Fruit fly (Drosophila melanogaster) whole organism, pupa: Measurements from ENCODE around the gene Zw.

Experiments used
- CG10348 ChIP-seq: fragments of 200-800 bp; sonication (Bioruptor generic); IDR thresholded peaks from 2 replicates; pipeline ENCODE4 v1.3.6; 2022; ENCODE audit warnings: missing biosample characterization, missing genetic modification characterization
- CG12605 ChIP-seq: fragments of 200-800 bp; sonication (Bioruptor generic); IDR thresholded peaks from 2 replicates; pipeline ENCODE4 v1.3.6; 2022; ENCODE audit warnings: missing biosample characterization, missing genetic modification characterization
- CG17806 ChIP-seq: fragments of 200-800 bp; sonication (Bioruptor generic); optimal IDR thresholded peaks from 2 replicates; lab custom pipeline; 2018; ENCODE audit warnings: missing biosample characterization, mild to moderate bottlenecking, missing genetic modification characterization, moderate library complexity
- CG34367 ChIP-seq: fragments of 200-800 bp; sonication (Bioruptor generic); optimal IDR thresholded peaks from 2 replicates; lab custom pipeline; 2018; ENCODE audit warnings: missing biosample characterization, mild to moderate bottlenecking, missing genetic modification characterization
- CG9948 ChIP-seq: fragments of 200-800 bp; sonication (Bioruptor generic); optimal IDR thresholded peaks from 2 replicates; lab custom pipeline; 2018; ENCODE audit warnings: missing biosample characterization, mild to moderate bottlenecking, missing genetic modification characterization, moderate library complexity
- Pif1A ChIP-seq: fragments of 200-800 bp; sonication (Bioruptor generic); optimal IDR thresholded peaks from 3 replicates; lab custom pipeline; 2016; ENCODE audit warnings: missing biosample characterization, missing genetic modification characterization

DNA sequence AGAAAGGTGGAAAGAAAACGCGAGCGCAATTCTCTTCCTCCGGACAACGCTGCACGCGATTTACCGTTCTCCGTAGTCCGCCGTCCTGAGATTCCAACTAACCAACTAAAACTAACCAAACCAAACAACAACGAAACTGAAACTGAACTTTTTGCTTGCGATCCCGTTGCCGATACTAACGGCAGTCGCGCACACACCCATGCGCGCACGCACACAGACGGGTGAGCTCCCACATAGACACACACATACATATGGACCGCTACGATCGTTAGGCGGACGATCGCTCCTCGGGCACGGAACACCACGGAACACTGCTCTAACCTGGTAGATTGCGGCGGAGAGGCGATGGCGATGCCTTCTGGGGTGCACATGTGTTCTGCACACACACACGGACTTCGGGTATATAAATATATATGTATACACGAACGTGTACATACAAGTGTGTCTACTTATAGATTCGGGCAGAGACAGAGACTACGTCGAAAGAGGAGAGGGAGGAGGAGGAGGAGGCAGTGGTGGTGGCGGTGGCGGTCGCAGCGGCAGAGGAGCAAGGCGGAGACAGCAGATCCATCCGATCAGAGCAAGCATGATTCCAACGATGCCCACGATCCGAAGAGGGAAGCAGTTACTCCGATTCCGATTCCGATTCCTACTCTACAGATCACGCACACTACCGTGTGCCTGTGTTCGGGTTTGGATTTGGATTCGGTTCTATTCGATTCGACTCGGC, 46.0 kb downstream of the Zw start, which contains the start of gene meso18E:
- TF ChIP-seq CG9948 (tag; lab: Kevin White, UChicago) (no peak), CG34367 (tag; lab: Kevin White, UChicago) (no peak), Pif1A (GFP tag; lab: Kevin White, UChicago) (no peak), CG17806 (tag; lab: Kevin White, UChicago) (no peak), CG10348 (GFP tag; lab: Robert Waterston, UW) (no peak), CG12605 (GFP tag; lab: Robert Waterston, UW) (no peak)
